Fruit fly (Drosophila melanogaster) whole organism, embryonic: ENCODE measurements around the gene Cyt-c-p.

Experiments
- ATbp ChIP-seq: fragments of 200-800 bp; sonication (Bioruptor generic); optimal IDR thresholded peaks from 2 replicates; lab custom pipeline; 2017; ENCODE audit warnings: missing biosample characterization, mild to moderate bottlenecking, missing genetic modification characterization, missing genetic modification reagents
- Adf1 ChIP-seq: fragments of 200-800 bp; sonication (Bioruptor generic); IDR thresholded peaks from 2 replicates; pipeline ENCODE4 v1.3.6; 2022; ENCODE audit warnings: missing biosample characterization, missing genetic modification characterization
- Atf3 ChIP-seq: fragments of 200-800 bp; sonication (Bioruptor generic); optimal IDR thresholded peaks from 3 replicates; lab custom pipeline; 2016; ENCODE audit warnings: missing biosample characterization, missing genetic modification characterization
- CG10209 ChIP-seq: fragments of 200-800 bp; sonication (Bioruptor generic); optimal IDR thresholded peaks from 3 replicates; lab custom pipeline; 2017; ENCODE audit warnings: missing biosample characterization, mild to moderate bottlenecking, missing genetic modification characterization, missing genetic modification reagents
- CG10543 ChIP-seq: fragments of 200-800 bp; sonication (Bioruptor generic); optimal IDR thresholded peaks from 3 replicates; lab custom pipeline; 2017; ENCODE audit warnings: missing biosample characterization, mild to moderate bottlenecking, missing genetic modification characterization, moderate library complexity
- CG12104 ChIP-seq: fragments of 200-800 bp; sonication (Bioruptor generic); optimal IDR thresholded peaks from 3 replicates; lab custom pipeline; 2016; ENCODE audit warnings: missing biosample characterization, missing genetic modification characterization
- CG12659 ChIP-seq: fragments of 200-800 bp; sonication (Bioruptor generic); optimal IDR thresholded peaks from 3 replicates; lab custom pipeline; 2017; ENCODE audit warnings: mild to moderate bottlenecking, missing biosample characterization, missing genetic modification reagents, missing genetic modification characterization
- CG12744 ChIP-seq: fragments of 200-800 bp; sonication (Bioruptor generic); optimal IDR thresholded peaks from 2 replicates; lab custom pipeline; 2016; ENCODE audit warnings: missing biosample characterization, missing genetic modification characterization
- CG17802 ChIP-seq: fragments of 200-800 bp; sonication (Bioruptor generic); optimal IDR thresholded peaks from 2 replicates; lab custom pipeline; 2018; ENCODE audit warnings: missing biosample characterization, mild to moderate bottlenecking, missing genetic modification characterization, moderate library complexity
- CG1792 ChIP-seq: fragments of 200-800 bp; sonication (Bioruptor generic); optimal IDR thresholded peaks from 2 replicates; lab custom pipeline; 2016; ENCODE audit warnings: missing biosample characterization, missing genetic modification characterization
- CG2129 ChIP-seq: fragments of 200-800 bp; sonication (Bioruptor generic); IDR thresholded peaks from 2 replicates; pipeline ENCODE4 v1.3.6; 2022; ENCODE audit warnings: missing biosample characterization, missing genetic modification characterization; ENCODE audit not compliant: partially characterized antibody
- CG2712 ChIP-seq: fragments of 200-800 bp; optimal IDR thresholded peaks from 3 replicates; lab custom pipeline; 2019; ENCODE audit warnings: missing biosample characterization, mild to moderate bottlenecking, missing genetic modification characterization, moderate library complexity
- CG33213 ChIP-seq: fragments of 200-800 bp; sonication (Bioruptor generic); optimal IDR thresholded peaks from 3 replicates; lab custom pipeline; 2016; ENCODE audit warnings: missing biosample characterization, missing genetic modification characterization
- CG3847 ChIP-seq: fragments of 200-800 bp; sonication (Bioruptor generic); IDR thresholded peaks from 2 replicates; pipeline ENCODE4 v1.3.6; 2022; ENCODE audit warnings: missing biosample characterization, missing genetic modification characterization
- CG43689 ChIP-seq: fragments of 200-800 bp; sonication (Bioruptor generic); IDR thresholded peaks from 2 replicates; pipeline ENCODE4 v1.3.6; 2022; ENCODE audit warnings: missing biosample characterization, missing genetic modification characterization
- CG4707 ChIP-seq: fragments of 200-800 bp; sonication (Bioruptor generic); optimal IDR thresholded peaks from 2 replicates; lab custom pipeline; 2018; ENCODE audit warnings: missing biosample characterization, mild to moderate bottlenecking, missing genetic modification characterization, moderate library complexity
- CG6272 ChIP-seq: fragments of 200-800 bp; sonication (Bioruptor generic); IDR thresholded peaks from 2 replicates; pipeline ENCODE4 v1.3.6; 2022; ENCODE audit warnings: missing biosample characterization, missing genetic modification characterization
- CG6654 ChIP-seq: fragments of 200-800 bp; sonication (Bioruptor generic); optimal IDR thresholded peaks from 2 replicates; lab custom pipeline; 2017; ENCODE audit warnings: missing biosample characterization, mild to moderate bottlenecking, missing genetic modification characterization
- CG6765 ChIP-seq: fragments of 200-800 bp; sonication (Bioruptor generic); optimal IDR thresholded peaks from 3 replicates; lab custom pipeline; 2017; ENCODE audit warnings: missing biosample characterization, mild to moderate bottlenecking, missing genetic modification characterization
- CG7839 ChIP-seq: fragments of 200-800 bp; sonication (Bioruptor generic); optimal IDR thresholded peaks from 3 replicates; lab custom pipeline; 2018; ENCODE audit warnings: missing biosample characterization, mild to moderate bottlenecking, missing genetic modification characterization, moderate library complexity
- CG7963 ChIP-seq: fragments of 200-800 bp; sonication (Bioruptor generic); IDR thresholded peaks from 3 replicates; pipeline ENCODE4 v1.3.6; 2022; ENCODE audit warnings: missing biosample characterization, missing genetic modification characterization; ENCODE audit not compliant: partially characterized antibody
- CG8281 ChIP-seq: fragments of 200-800 bp; sonication (Bioruptor generic); optimal IDR thresholded peaks from 2 replicates; lab custom pipeline; 2018; ENCODE audit warnings: missing biosample characterization, mild to moderate bottlenecking, missing genetic modification characterization, moderate library complexity
- CG8478 ChIP-seq: fragments of >200 bp; optimal IDR thresholded peaks from 2 replicates; lab custom pipeline; 2018
- CG9797 ChIP-seq: fragments of 200-800 bp; sonication (Bioruptor generic); optimal IDR thresholded peaks from 3 replicates; lab custom pipeline; 2018; ENCODE audit warnings: missing biosample characterization, mild to moderate bottlenecking, missing genetic modification characterization
- CG9876 ChIP-seq: fragments of 200-800 bp; sonication (Bioruptor generic); optimal IDR thresholded peaks from 2 replicates; lab custom pipeline; 2016; ENCODE audit warnings: missing biosample characterization, missing genetic modification characterization
- Dek ChIP-seq: fragments of 200-800 bp; sonication (Bioruptor generic); optimal IDR thresholded peaks from 3 replicates; lab custom pipeline; 2019; ENCODE audit warnings: missing biosample characterization, mild to moderate bottlenecking, missing genetic modification characterization, moderate library complexity
- Dref ChIP-seq: fragments of 200-800 bp; sonication (Bioruptor generic); IDR thresholded peaks from 2 replicates; pipeline ENCODE4 v1.3.6; 2022; ENCODE audit warnings: missing biosample characterization, missing genetic modification characterization
- E2f2 ChIP-seq: fragments of 200-800 bp; sonication (Bioruptor generic); IDR thresholded peaks from 2 replicates; pipeline ENCODE4 v1.3.6; 2022; ENCODE audit warnings: missing biosample characterization, missing genetic modification characterization
- H15 ChIP-seq: fragments of 200-800 bp; sonication (Bioruptor generic); IDR thresholded peaks from 3 replicates; pipeline ENCODE4 v1.3.6; 2022; ENCODE audit warnings: missing biosample characterization, missing genetic modification characterization
- H2.0 ChIP-seq: fragments of 200-800 bp; sonication (Bioruptor generic); IDR thresholded peaks from 2 replicates; pipeline ENCODE4 v1.3.6; 2022; ENCODE audit warnings: missing biosample characterization, missing genetic modification characterization
- HHEX ChIP-seq: fragments of 200-800 bp; sonication (Bioruptor generic); optimal IDR thresholded peaks from 3 replicates; lab custom pipeline; 2017; ENCODE audit warnings: missing biosample characterization, mild to moderate bottlenecking, missing genetic modification characterization, missing genetic modification reagents
- Sox102F ChIP-seq: fragments of 200-800 bp; sonication (Bioruptor generic); optimal IDR thresholded peaks from 2 replicates; lab custom pipeline; 2018; ENCODE audit warnings: missing biosample characterization, mild to moderate bottlenecking, missing genetic modification characterization, moderate library complexity
- Usf ChIP-seq: fragments of 200-800 bp; sonication (Bioruptor generic); optimal IDR thresholded peaks from 2 replicates; lab custom pipeline; 2017; ENCODE audit warnings: missing genotype, missing biosample characterization, missing genetic modification characterization
- ase ChIP-seq: fragments of 200-800 bp; sonication (Bioruptor generic); IDR thresholded peaks from 3 replicates; pipeline ENCODE4 v1.3.6; 2022; ENCODE audit warnings: missing biosample characterization, missing genetic modification characterization
- ash1 ChIP-seq: fragments of 200-800 bp; sonication (Bioruptor generic); optimal IDR thresholded peaks from 2 replicates; lab custom pipeline; 2018; ENCODE audit warnings: missing biosample characterization, mild to moderate bottlenecking, missing genetic modification characterization
- btn ChIP-seq: fragments of 200-800 bp; sonication (Bioruptor generic); optimal IDR thresholded peaks from 2 replicates; lab custom pipeline; 2016; ENCODE audit warnings: missing biosample characterization, missing genetic modification characterization
- dan ChIP-seq: fragments of 200-800 bp; sonication (Bioruptor generic); IDR thresholded peaks from 2 replicates; pipeline ENCODE4 v1.3.6; 2022; ENCODE audit warnings: missing biosample characterization, missing genetic modification characterization
- dysf ChIP-seq: fragments of 200-800 bp; sonication (Bioruptor generic); IDR thresholded peaks from 3 replicates; pipeline ENCODE4 v1.3.6; 2022; ENCODE audit warnings: missing biosample characterization, missing genetic modification characterization
- fru ChIP-seq: fragments of >200 bp; optimal IDR thresholded peaks from 2 replicates; lab custom pipeline; 2017
- h ChIP-seq: fragments of >200 bp; optimal IDR thresholded peaks from 2 replicates; lab custom pipeline; 2017
- jigr1 ChIP-seq: fragments of 200-800 bp; sonication (Bioruptor generic); IDR thresholded peaks from 3 replicates; pipeline ENCODE4 v1.3.6; 2022; ENCODE audit warnings: missing biosample characterization, missing genetic modification characterization
- jumu ChIP-seq: fragments of 200-800 bp; sonication (Bioruptor generic); optimal IDR thresholded peaks from 3 replicates; lab custom pipeline; 2016; ENCODE audit warnings: missing biosample characterization, missing genetic modification characterization
- lmd ChIP-seq: fragments of 200-800 bp; sonication (Bioruptor generic); IDR thresholded peaks from 2 replicates; pipeline ENCODE4 v1.3.6; 2022; ENCODE audit warnings: missing biosample characterization, missing genetic modification characterization
- nerfin-1 ChIP-seq: fragments of 200-800 bp; sonication (Bioruptor generic); optimal IDR thresholded peaks from 3 replicates; lab custom pipeline; 2019; ENCODE audit warnings: missing biosample characterization, mild to moderate bottlenecking, missing genetic modification characterization, moderate library complexity
- pfk ChIP-seq: fragments of 200-800 bp; sonication (Bioruptor generic); optimal IDR thresholded peaks from 2 replicates; lab custom pipeline; 2018; ENCODE audit warnings: missing biosample characterization, mild to moderate bottlenecking, missing genetic modification characterization, moderate library complexity
- salm ChIP-seq: fragments of 200-800 bp; sonication (Bioruptor generic); optimal IDR thresholded peaks from 2 replicates; lab custom pipeline; 2018; ENCODE audit warnings: missing biosample characterization, mild to moderate bottlenecking, missing genetic modification characterization
- slou ChIP-seq: fragments of 200-800 bp; sonication (Bioruptor generic); optimal IDR thresholded peaks from 3 replicates; lab custom pipeline; 2016; ENCODE audit warnings: missing biosample characterization, missing genetic modification characterization
- unpg ChIP-seq: fragments of 200-800 bp; sonication (Bioruptor generic); optimal IDR thresholded peaks from 3 replicates; lab custom pipeline; 2018; ENCODE audit warnings: missing biosample characterization, mild to moderate bottlenecking, missing genetic modification characterization, moderate library complexity
- vnd ChIP-seq: fragments of 200-800 bp; sonication (Bioruptor generic); IDR thresholded peaks from 3 replicates; pipeline ENCODE4 v1.3.6; 2022; ENCODE audit warnings: missing biosample characterization, missing genetic modification characterization; ENCODE audit not compliant: partially characterized antibody
- yki ChIP-seq: fragments of >200 bp; optimal IDR thresholded peaks from 3 replicates; lab custom pipeline; 2018

The Cyt-c-p gene

DNA sequence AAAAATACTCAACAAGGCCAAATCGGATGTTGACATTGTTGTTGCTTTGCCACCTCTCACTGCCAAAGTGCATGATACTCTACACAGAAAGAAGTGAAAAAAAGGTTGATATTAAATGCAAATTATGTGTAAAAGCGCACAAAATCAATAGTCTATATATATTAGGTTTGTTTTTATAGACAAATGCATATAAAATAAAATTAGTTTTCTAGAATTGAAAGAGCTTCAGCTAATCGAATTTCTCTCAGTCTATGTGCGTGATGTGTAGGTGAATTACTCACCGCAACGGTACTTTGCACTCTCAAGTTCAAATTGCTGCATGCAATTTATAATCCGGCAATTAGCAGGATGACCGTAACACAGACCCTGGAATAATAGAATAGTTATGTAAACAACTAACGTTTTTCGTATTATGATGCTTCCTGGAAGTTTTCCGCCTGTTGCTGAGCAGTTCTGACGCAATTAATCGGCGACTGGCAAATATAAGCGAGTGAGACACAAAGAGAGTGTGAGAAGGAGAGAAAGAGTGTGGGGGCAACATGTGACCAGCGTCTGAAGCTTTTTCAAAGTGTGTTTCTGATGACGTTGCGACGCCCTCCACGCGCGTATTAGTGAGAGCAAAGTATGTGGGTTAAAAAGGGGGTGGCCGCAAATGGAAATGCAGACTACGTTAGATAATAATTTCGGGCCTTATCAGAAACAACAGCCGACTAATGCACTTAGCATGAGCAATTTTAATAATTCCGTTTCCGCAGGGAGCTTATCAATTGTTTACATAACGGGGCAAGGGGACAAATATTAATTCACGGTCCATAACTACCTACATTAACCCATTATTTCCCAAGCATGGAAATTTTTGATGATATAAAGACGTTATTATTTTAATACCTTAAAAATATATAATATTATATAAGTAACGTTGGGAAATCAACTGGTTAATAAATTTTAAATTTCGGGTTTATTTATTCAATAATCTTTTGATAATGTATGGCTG is 1.3 kb downstream of the Cyt-c-p start (continued):
- no peak for TF ChIP-seq CG2129 (GFP tag; lab: Robert Waterston, UW)
- peak; percentile 65 for TF ChIP-seq ash1 (GFP tag; lab: Kevin White, UChicago)
- no peak for TF ChIP-seq CG8478 (lab: Kevin White, UChicago)
- peak; percentile 76 for TF ChIP-seq CG12744 (GFP tag; lab: Kevin White, UChicago)
- TF ChIP-seq pfk (GFP tag; lab: Kevin White, UChicago) = no peak
- TF ChIP-seq vnd = no peak
- TF ChIP-seq CG9876 (GFP tag; lab: Kevin White, UChicago) = no peak
- TF ChIP-seq CG12659 (GFP tag; lab: Kevin White, UChicago) = peak; percentile 90
- TF ChIP-seq jigr1 (GFP tag; lab: Robert Waterston, UW) = peak; percentile 81; the same call in 2 of the 3 replicates
- TF ChIP-seq CG3847 (GFP tag; lab: Robert Waterston, UW) = peak; percentile 91
- no peak for TF ChIP-seq Dref (GFP tag; lab: Robert Waterston, UW)
- peak; percentile 90 for TF ChIP-seq CG12104 (GFP tag; lab: Kevin White, UChicago)
- TF ChIP-seq CG7963 = no peak
- peak; percentile 87 for TF ChIP-seq ATbp (GFP tag; lab: Kevin White, UChicago)
- peak; percentile 61 for TF ChIP-seq jumu
- peak; percentile 93 for TF ChIP-seq HHEX
- peak; percentile 67 for TF ChIP-seq CG17802
- TF ChIP-seq unpg = peak; percentile 88
- TF ChIP-seq CG1792 (GFP tag; lab: Kevin White, UChicago) = peak; percentile 54
- TF ChIP-seq CG2712 (tag; lab: Kevin White, UChicago) = peak; percentile 97
- TF ChIP-seq CG43689 (GFP tag; lab: Robert Waterston, UW) = peak; percentile 48; the same call in 1 of the 2 replicates
- peak; percentile 95 for TF ChIP-seq ase (GFP tag; lab: Robert Waterston, UW)
- no peak for TF ChIP-seq fru (lab: Kevin White, UChicago)
- TF ChIP-seq salm (tag; lab: Kevin White, UChicago) = peak; percentile 73
- TF ChIP-seq CG10209 (GFP tag; lab: Kevin White, UChicago) = peak; percentile 84
- TF ChIP-seq CG6765 = peak; percentile 58
- peak; percentile 75 for TF ChIP-seq E2f2
- peak; percentile 78 for TF ChIP-seq btn (GFP tag; lab: Kevin White, UChicago)
- peak; percentile 87 for TF ChIP-seq nerfin-1 (tag; lab: Kevin White, UChicago)
- TF ChIP-seq CG10543 = no peak
- TF ChIP-seq Adf1 = peak; percentile 67
- TF ChIP-seq CG6272 (GFP tag; lab: Robert Waterston, UW) = peak; percentile 92
- peak; percentile 71 for TF ChIP-seq CG8281
- TF ChIP-seq H2.0 (GFP tag; lab: Robert Waterston, UW) = peak; percentile 93
- TF ChIP-seq CG4707 = peak; percentile 84
- peak; percentile 86; the same call in 1 of the 2 replicates for TF ChIP-seq dan (GFP tag; lab: Robert Waterston, UW)
- TF ChIP-seq Dek (tag; lab: Kevin White, UChicago) = peak; percentile 85
- peak; percentile 67 for TF ChIP-seq Atf3
- TF ChIP-seq dysf (GFP tag; lab: Robert Waterston, UW) = peak; percentile 96
- no peak for TF ChIP-seq h (lab: Kevin White, UChicago)
- peak; percentile 60 for TF ChIP-seq CG33213 (GFP tag; lab: Kevin White, UChicago)
- peak; percentile 90 for TF ChIP-seq lmd (GFP tag; lab: Robert Waterston, UW)
- TF ChIP-seq yki = no peak
- peak; percentile 96 for TF ChIP-seq Sox102F (GFP tag; lab: Kevin White, UChicago)
- TF ChIP-seq CG7839 (tag; lab: Kevin White, UChicago) = peak; percentile 94
- peak; percentile 94 for TF ChIP-seq H15 (GFP tag; lab: Robert Waterston, UW)
- TF ChIP-seq CG6654 (GFP tag; lab: Kevin White, UChicago) = peak; percentile 76
- TF ChIP-seq Usf (GFP tag; lab: Kevin White, UChicago) = peak; percentile 36
- TF ChIP-seq CG9797 (GFP tag; lab: Kevin White, UChicago) = no peak
- TF ChIP-seq slou (GFP tag; lab: Kevin White, UChicago) = peak; percentile 87
